Fruit fly (Drosophila melanogaster): ENCODE data around the gene Roc1a.

Gene Roc1a

DNA sequence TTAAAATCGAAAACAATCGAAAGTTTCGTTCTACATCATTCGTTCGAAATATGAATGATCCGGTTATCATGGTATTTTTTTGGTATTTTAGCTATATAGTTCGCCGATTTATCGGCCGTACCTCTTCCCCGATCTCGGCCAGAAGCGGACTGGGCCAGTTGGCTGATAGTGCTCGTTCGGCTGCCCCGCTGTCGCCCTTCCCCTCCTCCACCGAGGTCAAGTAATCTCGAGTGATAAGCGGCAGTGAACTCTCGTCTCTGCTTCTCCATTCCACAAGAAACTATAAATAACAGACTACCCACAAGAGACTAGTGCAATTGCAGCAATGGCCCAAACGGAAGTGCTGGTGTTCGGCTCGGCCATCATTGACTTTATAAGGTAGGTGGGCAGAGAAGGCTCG, 23.7 kb upstream of the Roc1a start, which contains the start of gene CG13369:
Gene CG13369 (plus strand): TSS at position 112 of the 400 bp plus-strand sequence.
- TF ChIP-seq CG7101 (tag; optimal IDR thresholded peaks at IDR 0.05): no peak
- no peak for TF ChIP-seq cic (GFP tag; optimal IDR thresholded peaks at IDR 0.05)
- no peak for TF ChIP-seq pad (GFP tag; optimal IDR thresholded peaks at IDR 0.05)
- TF ChIP-seq CG33017 (tag; optimal IDR thresholded peaks at IDR 0.05): no peak
- TF ChIP-seq CG14711 (tag; optimal IDR thresholded peaks at IDR 0.05): no peak
- no peak for TF ChIP-seq Clk (GFP tag; optimal IDR thresholded peaks at IDR 0.05)
- no peak for TF ChIP-seq CG12768 (GFP tag; optimal IDR thresholded peaks at IDR 0.05)
- no peak for TF ChIP-seq Mnt (GFP tag; optimal IDR thresholded peaks at IDR 0.05)

- TF ChIP-seq Mnt (GFP tag; optimal IDR thresholded peaks at IDR 0.05) (peak; percentile 77), bab1 (GFP tag; optimal IDR thresholded peaks at IDR 0.05) (peak; percentile 12), CG14711 (tag; optimal IDR thresholded peaks at IDR 0.05) (no peak)
Observed at dm6 chrX:625157-625627, 21.9 kb upstream of the Roc1a start, which contains the start of the genes CG13364 and Hinfp. CG13364 (minus strand) TSS chrX:625203. Hinfp (plus strand) TSS chrX:625542.

dm6 chrX:629239-629821, 17.8 kb upstream of the Roc1a start, which contains the start of the genes RpL36 and Mybbp1A:
RpL36 (minus strand) TSS chrX:629483.
Mybbp1A (plus strand) TSS chrX:629773.
- TF ChIP-seq CG7101 (tag; optimal IDR thresholded peaks at IDR 0.05): peak; percentile 88
- peak; percentile 80 for TF ChIP-seq bab1 (GFP tag; optimal IDR thresholded peaks at IDR 0.05)
- no peak for TF ChIP-seq kay (GFP tag; ENCODE audit: borderline replicate concordance)
- TF ChIP-seq toe (GFP tag; optimal IDR thresholded peaks at IDR 0.05): no peak
- TF ChIP-seq ovo (GFP tag; optimal IDR thresholded peaks at IDR 0.05): peak; percentile 89
- peak; percentile 69 for TF ChIP-seq CG14711 (tag; optimal IDR thresholded peaks at IDR 0.05)
- no peak for TF ChIP-seq Hr96 (GFP tag; optimal IDR thresholded peaks at IDR 0.05)
- TF ChIP-seq Crg-1 (GFP tag; optimal IDR thresholded peaks at IDR 0.05): peak; percentile 90
- peak; percentile 45 for TF ChIP-seq CG12768 (GFP tag; optimal IDR thresholded peaks at IDR 0.05)
- TF ChIP-seq CG11617 (GFP tag; optimal IDR thresholded peaks at IDR 0.05): peak; percentile 93
- peak; percentile 86 for TF ChIP-seq CG1620 (GFP tag; optimal IDR thresholded peaks at IDR 0.05)
- peak; percentile 81 for TF ChIP-seq pad (GFP tag; optimal IDR thresholded peaks at IDR 0.05)
- peak; percentile 94 for TF ChIP-seq tj (GFP tag; optimal IDR thresholded peaks at IDR 0.05)
- no peak for TF ChIP-seq cnc (optimal IDR thresholded peaks at IDR 0.05)
- TF ChIP-seq CG33017 (tag; optimal IDR thresholded peaks at IDR 0.05): peak; percentile 26
- TF ChIP-seq CG7045 (GFP tag; optimal IDR thresholded peaks at IDR 0.05): peak; percentile 30
- TF ChIP-seq cic (GFP tag; optimal IDR thresholded peaks at IDR 0.05): peak; percentile 33
- TF ChIP-seq CG5204 (GFP tag; optimal IDR thresholded peaks at IDR 0.05): no peak
- no peak for TF ChIP-seq Clk (GFP tag; optimal IDR thresholded peaks at IDR 0.05)
- peak; percentile 97 for TF ChIP-seq Mnt (GFP tag; optimal IDR thresholded peaks at IDR 0.05)

DNA sequence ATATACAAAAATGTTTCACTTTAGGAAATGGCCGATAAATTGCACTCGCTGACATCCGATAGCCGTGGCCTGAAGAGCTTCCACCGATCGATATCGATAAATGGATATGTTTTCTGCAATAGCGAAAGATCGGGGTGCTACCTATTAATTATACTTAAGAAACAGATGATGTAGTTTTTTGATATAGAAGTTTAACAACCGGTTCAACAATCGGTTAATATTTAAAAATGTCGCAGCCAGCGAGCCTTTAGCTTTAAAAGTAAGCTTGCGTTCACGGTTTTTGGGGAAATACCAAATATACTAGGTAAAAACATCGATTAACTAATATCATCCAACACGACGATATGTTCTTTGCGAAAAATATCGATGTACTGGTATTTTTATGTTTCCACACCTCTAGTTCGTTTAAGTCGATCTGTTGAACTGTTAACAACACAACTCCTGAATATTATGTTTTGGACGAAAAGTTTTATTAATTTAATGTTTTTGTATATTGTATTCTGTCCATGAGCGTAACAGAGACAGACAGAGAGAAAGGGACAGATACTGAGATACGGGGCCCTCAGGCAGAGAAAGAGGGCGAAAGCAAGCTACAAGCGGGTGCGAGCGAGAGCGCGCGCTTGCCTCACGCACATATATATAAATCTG, 11.5 kb upstream of the Roc1a start, which contains the start of gene Dredd:
Gene Dredd (minus strand): TSS at position 51 of the 648 bp plus-strand sequence.
- no peak for TF ChIP-seq pad (GFP tag; optimal IDR thresholded peaks at IDR 0.05)
- peak; percentile 15 for TF ChIP-seq Mnt (GFP tag; optimal IDR thresholded peaks at IDR 0.05)
- no peak for TF ChIP-seq Crg-1 (GFP tag; optimal IDR thresholded peaks at IDR 0.05)
- peak; percentile 21 for TF ChIP-seq CG14711 (tag; optimal IDR thresholded peaks at IDR 0.05)
- TF ChIP-seq cic (GFP tag; optimal IDR thresholded peaks at IDR 0.05): no peak
- peak; percentile 53 for TF ChIP-seq CG11617 (GFP tag; optimal IDR thresholded peaks at IDR 0.05)
- TF ChIP-seq CG1620 (GFP tag; optimal IDR thresholded peaks at IDR 0.05): peak; percentile 5
- no peak for TF ChIP-seq kay (GFP tag; ENCODE audit: borderline replicate concordance)
- no peak for TF ChIP-seq Hr96 (GFP tag; optimal IDR thresholded peaks at IDR 0.05)
- TF ChIP-seq CG33017 (tag; optimal IDR thresholded peaks at IDR 0.05): no peak
- TF ChIP-seq tj (GFP tag; optimal IDR thresholded peaks at IDR 0.05): no peak
- no peak for TF ChIP-seq Clk (GFP tag; optimal IDR thresholded peaks at IDR 0.05)
- no peak for TF ChIP-seq toe (GFP tag; optimal IDR thresholded peaks at IDR 0.05)
- no peak for TF ChIP-seq cnc (optimal IDR thresholded peaks at IDR 0.05)
- TF ChIP-seq CG7101 (tag; optimal IDR thresholded peaks at IDR 0.05): peak; percentile 39
- no peak for TF ChIP-seq CG7045 (GFP tag; optimal IDR thresholded peaks at IDR 0.05)
- TF ChIP-seq CG5204 (GFP tag; optimal IDR thresholded peaks at IDR 0.05): no peak
- no peak for TF ChIP-seq CG12768 (GFP tag; optimal IDR thresholded peaks at IDR 0.05)
- no peak for TF ChIP-seq ovo (GFP tag; optimal IDR thresholded peaks at IDR 0.05)
- TF ChIP-seq bab1 (GFP tag; optimal IDR thresholded peaks at IDR 0.05): peak; percentile 35

DNA sequence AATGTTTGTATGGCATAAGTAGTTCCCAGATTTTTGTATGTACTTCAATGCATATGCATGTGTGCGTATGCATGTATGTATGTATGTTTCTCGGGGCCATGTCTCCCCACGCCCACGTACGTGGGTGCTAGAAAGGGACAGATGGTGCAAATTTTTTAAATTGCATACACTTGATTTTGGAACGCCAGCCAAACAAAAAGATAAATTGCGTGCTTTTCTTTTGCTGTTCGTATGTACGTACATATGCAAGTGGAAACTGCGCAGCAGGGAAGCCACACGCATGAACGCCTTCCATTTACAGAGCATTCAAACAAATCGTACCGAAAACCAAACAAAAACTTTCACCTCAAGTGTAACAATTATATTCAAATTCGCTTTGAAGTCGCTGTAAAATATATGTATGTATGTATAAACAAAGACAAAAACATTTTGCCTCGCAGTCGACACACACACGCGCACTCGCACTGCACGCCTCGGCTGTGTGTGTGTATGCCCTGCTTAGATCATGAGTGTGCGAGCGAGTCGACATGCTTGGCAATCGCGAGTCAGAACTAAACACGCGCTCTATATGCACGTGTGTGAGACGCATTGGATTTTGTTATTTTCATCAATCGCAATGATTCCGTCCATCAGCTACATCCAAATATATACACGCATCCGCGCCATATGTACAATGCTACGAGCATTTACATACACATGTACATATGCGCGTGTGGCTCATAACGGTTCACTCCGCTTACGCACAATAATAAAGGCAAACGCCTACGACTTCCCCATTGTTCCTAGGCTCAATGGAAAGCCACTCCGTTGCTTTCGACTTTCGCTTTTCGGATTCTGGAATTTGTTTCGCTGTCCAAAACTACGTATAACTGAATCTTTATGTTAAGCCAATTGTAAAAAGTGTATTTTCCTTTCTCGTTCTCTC, 10.2 kb upstream of the Roc1a start:
- TF ChIP-seq pad (GFP tag; optimal IDR thresholded peaks at IDR 0.05): peak; percentile 64
- TF ChIP-seq CG7101 (tag; optimal IDR thresholded peaks at IDR 0.05): no peak
- TF ChIP-seq cic (GFP tag; optimal IDR thresholded peaks at IDR 0.05): peak; percentile 12
- no peak for TF ChIP-seq bab1 (GFP tag; optimal IDR thresholded peaks at IDR 0.05)
- TF ChIP-seq Mnt (GFP tag; optimal IDR thresholded peaks at IDR 0.05): peak; percentile 97
- peak; percentile 78 for TF ChIP-seq tj (GFP tag; optimal IDR thresholded peaks at IDR 0.05)
- peak; percentile 74 for TF ChIP-seq ovo (GFP tag; optimal IDR thresholded peaks at IDR 0.05)

Data from whole organism, adult.